Worm (Caenorhabditis elegans) whole organism, L4 larva: Measurements from ENCODE around the gene C55A6.6.

Source experiments
- F10B5.3 ChIP-seq: sonication (generic microtip); optimal IDR thresholded peaks from 2 replicates; lab custom pipeline; 2016; ENCODE audit warnings: mild to moderate bottlenecking, missing genetic modification characterization, missing compliant biosample characterization
- F26F4.8 ChIP-seq: fragments of 200-800 bp; sonication (Bioruptor generic); conservative IDR thresholded peaks from 2 replicates; pipeline ENCODE4 v1.3.6; 2022; ENCODE audit warnings: missing genetic modification characterization, missing compliant biosample characterization
- F37D6.2 ChIP-seq: sonication (generic microtip); optimal IDR thresholded peaks from 2 replicates; lab custom pipeline; 2016; ENCODE audit warnings: mild to moderate bottlenecking, missing genetic modification characterization, missing compliant biosample characterization
- R02D3.7 ChIP-seq: fragments of 150-350 bp; sonication (generic microtip); optimal IDR thresholded peaks from 3 replicates; lab custom pipeline; 2014; ENCODE audit warnings: missing biosample characterization, missing genetic modification characterization
- T20F7.1 ChIP-seq: fragments of 200-800 bp; sonication (Bioruptor generic); optimal IDR thresholded peaks from 2 replicates; lab custom pipeline; 2018; ENCODE audit warnings: mild to moderate bottlenecking, missing genetic modification characterization, missing compliant biosample characterization
- Y105C5A.15 ChIP-seq: fragments of 200-800 bp; sonication (Bioruptor generic); IDR thresholded peaks from 2 replicates; pipeline ENCODE4 v1.3.6; 2022; ENCODE audit warnings: missing genetic modification characterization, missing compliant biosample characterization
- Y48G9A.11 ChIP-seq: fragments of 200-800 bp; sonication (Bioruptor generic); IDR thresholded peaks from 2 replicates; pipeline ENCODE4 v1.3.6; 2022; ENCODE audit warnings: missing genetic modification reagents, missing genetic modification characterization, missing compliant biosample characterization
- Y75B8A.6 ChIP-seq: fragments of 200-800 bp; sonication (Bioruptor generic); IDR thresholded peaks from 2 replicates; pipeline ENCODE4 v1.3.6; 2022; ENCODE audit warnings: missing genetic modification reagents, missing genetic modification characterization, missing compliant biosample characterization
- arid-1 ChIP-seq: fragments of 200-800 bp; sonication (Bioruptor generic); conservative IDR thresholded peaks from 2 replicates; pipeline ENCODE4 v1.3.6; 2022; ENCODE audit warnings: missing genetic modification reagents, missing genetic modification characterization, missing compliant biosample characterization
- ceh-20 ChIP-seq: fragments of 200-800 bp; sonication (Bioruptor generic); IDR thresholded peaks from 2 replicates; pipeline ENCODE4 v1.3.6; 2022; ENCODE audit warnings: missing genetic modification reagents, missing genetic modification characterization, missing compliant biosample characterization
- ceh-32 ChIP-seq: sonication (generic microtip); optimal IDR thresholded peaks from 2 replicates; lab custom pipeline; 2016; ENCODE audit warnings: mild to moderate bottlenecking, missing genetic modification characterization, missing compliant biosample characterization; ENCODE audit not compliant: poor library complexity
- ceh-44 ChIP-seq: fragments of 200-800 bp; sonication (Bioruptor generic); IDR thresholded peaks from 2 replicates; pipeline ENCODE4 v1.3.6; 2022; ENCODE audit warnings: missing genetic modification reagents, missing genetic modification characterization, missing compliant biosample characterization
- ceh-82 ChIP-seq: sonication (generic microtip); optimal IDR thresholded peaks from 2 replicates; lab custom pipeline; 2017; ENCODE audit warnings: missing biosample characterization, missing genetic modification characterization
- cey-2 ChIP-seq: sonication (generic microtip); optimal IDR thresholded peaks from 3 replicates; lab custom pipeline; 2017; ENCODE audit warnings: missing genetic modification characterization, mild to moderate bottlenecking, missing compliant biosample characterization, antibody characterized with exemption, borderline replicate concordance; ENCODE audit not compliant: insufficient read depth
- daf-12 ChIP-seq: fragments of 150-350 bp; optimal IDR thresholded peaks from 2 replicates; lab custom pipeline; 2014; ENCODE audit warnings: missing biosample characterization, missing genetic modification reagents, missing genetic modification characterization
- daf-8 ChIP-seq: fragments of 200-800 bp; sonication (Bioruptor generic); IDR thresholded peaks from 2 replicates; pipeline ENCODE4 v1.3.6; 2022; ENCODE audit warnings: missing genetic modification characterization, missing compliant biosample characterization
- dmd-6 ChIP-seq: fragments of 200-800 bp; sonication (Bioruptor generic); IDR thresholded peaks from 2 replicates; pipeline ENCODE4 v1.3.6; 2022; ENCODE audit warnings: missing genetic modification reagents, missing genetic modification characterization, missing compliant biosample characterization
- dmd-9 ChIP-seq: fragments of 200-800 bp; sonication (Bioruptor generic); IDR thresholded peaks from 2 replicates; pipeline ENCODE4 v1.3.6; 2022; ENCODE audit warnings: missing genetic modification reagents, missing genetic modification characterization, missing compliant biosample characterization
- egl-43 ChIP-seq: fragments of 200-800 bp; sonication (Bioruptor generic); IDR thresholded peaks from 2 replicates; pipeline ENCODE4 v1.3.6; 2022; ENCODE audit warnings: missing genetic modification reagents, missing genetic modification characterization, missing compliant biosample characterization
- gei-8 ChIP-seq: fragments of 200-800 bp; sonication (Bioruptor generic); optimal IDR thresholded peaks from 2 replicates; lab custom pipeline; 2018; ENCODE audit warnings: mild to moderate bottlenecking, missing genetic modification characterization, missing compliant biosample characterization
- hlh-11 ChIP-seq: fragments of 200-800 bp; sonication (Bioruptor generic); optimal IDR thresholded peaks from 2 replicates; lab custom pipeline; 2018; ENCODE audit warnings: mild to moderate bottlenecking, missing genetic modification characterization, missing compliant biosample characterization
- hmg-1.1 ChIP-seq: fragments of 200-800 bp; sonication (Bioruptor generic); IDR thresholded peaks from 2 replicates; pipeline ENCODE4 v1.3.6; 2022; ENCODE audit warnings: missing genetic modification reagents, missing genetic modification characterization, missing compliant biosample characterization
- jun-1 ChIP-seq: fragments of 150-350 bp; optimal IDR thresholded peaks from 2 replicates; lab custom pipeline; 2014; ENCODE audit warnings: missing biosample characterization, missing genetic modification reagents, missing genetic modification characterization
- lin-13 ChIP-seq: fragments of 150-350 bp; optimal IDR thresholded peaks from 2 replicates; lab custom pipeline; 2014; ENCODE audit warnings: missing biosample characterization, missing genetic modification reagents, missing genetic modification characterization
- madf-9 ChIP-seq: fragments of 200-800 bp; sonication (Bioruptor generic); conservative IDR thresholded peaks from 2 replicates; pipeline ENCODE4 v1.3.6; 2022; ENCODE audit warnings: missing genetic modification reagents, missing genetic modification characterization, missing compliant biosample characterization
- mdl-1 ChIP-seq, 2 experiments: fragments of 150-350 bp in 1 of 2; sonication (generic microtip) in 1 of 2; optimal IDR thresholded peaks; 2 replicates each; lab custom pipeline; 2014 to 2017; ENCODE audit warnings: missing biosample characterization in 2 of 2, missing genetic modification characterization in 2 of 2
- mdt-29 ChIP-seq: fragments of 200-800 bp; sonication (Bioruptor generic); IDR thresholded peaks from 2 replicates; pipeline ENCODE4 v1.3.6; 2022; ENCODE audit warnings: missing genetic modification reagents, missing genetic modification characterization, missing compliant biosample characterization
- mxl-2 ChIP-seq: fragments of 200-800 bp; sonication (Bioruptor generic); conservative IDR thresholded peaks from 2 replicates; pipeline ENCODE4 v1.3.6; 2022; ENCODE audit warnings: missing genetic modification reagents, missing genetic modification characterization, missing compliant biosample characterization
- mxl-3 ChIP-seq: fragments of 200-800 bp; sonication (Bioruptor generic); optimal IDR thresholded peaks from 2 replicates; lab custom pipeline; 2018; ENCODE audit warnings: mild to moderate bottlenecking, missing genetic modification characterization, missing compliant biosample characterization
- nhr-10 ChIP-seq: fragments of 150-350 bp; optimal IDR thresholded peaks from 2 replicates; lab custom pipeline; 2014; ENCODE audit warnings: missing biosample characterization, missing genetic modification characterization
- nhr-102 ChIP-seq: sonication (generic microtip); optimal IDR thresholded peaks from 2 replicates; lab custom pipeline; 2016; ENCODE audit warnings: mild to moderate bottlenecking, missing genetic modification characterization, moderate library complexity, missing compliant biosample characterization
- nhr-111 ChIP-seq: fragments of 200-800 bp; sonication (Bioruptor generic); optimal IDR thresholded peaks from 2 replicates; lab custom pipeline; 2018; ENCODE audit warnings: mild to moderate bottlenecking, missing genetic modification characterization, missing compliant biosample characterization
- nhr-237 ChIP-seq: sonication (generic microtip); optimal IDR thresholded peaks from 2 replicates; lab custom pipeline; 2017; ENCODE audit warnings: missing biosample characterization, missing genetic modification characterization
- nhr-25 ChIP-seq: sonication (generic microtip); optimal IDR thresholded peaks from 2 replicates; lab custom pipeline; 2017; ENCODE audit warnings: missing genetic modification characterization, mild to moderate bottlenecking, missing compliant biosample characterization, antibody characterized with exemption, moderate library complexity, borderline replicate concordance; ENCODE audit not compliant: insufficient read depth
- nhr-28 ChIP-seq: fragments of 150-350 bp; optimal IDR thresholded peaks from 2 replicates; lab custom pipeline; 2014; ENCODE audit warnings: missing biosample characterization, missing genetic modification characterization
- nhr-41 ChIP-seq: fragments of 200-800 bp; sonication (Bioruptor generic); IDR thresholded peaks from 2 replicates; pipeline ENCODE4 v1.3.6; 2022; ENCODE audit warnings: missing genetic modification reagents, missing genetic modification characterization, missing compliant biosample characterization
- nhr-48 ChIP-seq: sonication (generic microtip); optimal IDR thresholded peaks from 2 replicates; lab custom pipeline; 2016; ENCODE audit warnings: mild to moderate bottlenecking, missing genetic modification characterization, missing compliant biosample characterization
- nhr-6 ChIP-seq: fragments of 150-350 bp; optimal IDR thresholded peaks from 2 replicates; lab custom pipeline; 2014; ENCODE audit warnings: missing biosample characterization, missing genetic modification characterization
- pha-4 ChIP-seq, 2 experiments: fragments of 150-350 bp in 1 of 2; fragments of 200-800 bp in 1 of 2; sonication (Bioruptor generic) in 1 of 2; IDR thresholded peaks in 1 of 2; optimal IDR thresholded peaks in 1 of 2; 2 replicates each; pipeline versions ENCODE4 v1.3.6 to Lab custom; 2014 to 2022; ENCODE audit warnings: missing genetic modification characterization in 2 of 2, missing genetic modification reagents in 2 of 2, missing biosample characterization in 1 of 2, missing compliant biosample characterization in 1 of 2
- php-3 ChIP-seq: fragments of 200-800 bp; sonication (Bioruptor generic); IDR thresholded peaks from 2 replicates; pipeline ENCODE4 v1.3.6; 2022; ENCODE audit warnings: missing genetic modification reagents, missing genetic modification characterization, missing compliant biosample characterization
- pqm-1 ChIP-seq: sonication (generic microtip); optimal IDR thresholded peaks from 2 replicates; lab custom pipeline; 2017; ENCODE audit warnings: missing biosample characterization, missing genetic modification characterization
- spr-1 ChIP-seq: sonication (generic microtip); optimal IDR thresholded peaks from 2 replicates; lab custom pipeline; 2016; ENCODE audit warnings: mild to moderate bottlenecking, missing genetic modification characterization, missing compliant biosample characterization
- tra-1 ChIP-seq: fragments of 200-800 bp; sonication (Bioruptor generic); IDR thresholded peaks from 2 replicates; pipeline ENCODE4 v1.3.6; 2022; ENCODE audit warnings: missing genetic modification reagents, missing genetic modification characterization, missing compliant biosample characterization
- unc-62 ChIP-seq, 3 experiments: fragments of 150-350 bp in 1 of 3; sonication (generic microtip); optimal IDR thresholded peaks in 2 of 3; peaks in 1 of 3; 1 replicate in 1 of 3; 2 replicates in 2 of 3; lab custom pipeline; 2014 to 2017; ENCODE audit warnings: missing biosample characterization in 3 of 3, missing genetic modification characterization in 3 of 3, missing genetic modification reagents in 3 of 3, missing genotype in 1 of 3
- zfp-2 ChIP-seq: sonication (generic microtip); optimal IDR thresholded peaks from 2 replicates; lab custom pipeline; 2016; ENCODE audit warnings: mild to moderate bottlenecking, missing genetic modification characterization, missing compliant biosample characterization
- zip-11 ChIP-seq: fragments of 200-800 bp; sonication (Bioruptor generic); IDR thresholded peaks from 2 replicates; pipeline ENCODE4 v1.3.6; 2022; ENCODE audit warnings: missing genetic modification characterization, missing compliant biosample characterization
- ztf-11 ChIP-seq: fragments of 150-350 bp; optimal IDR thresholded peaks from 2 replicates; lab custom pipeline; 2014; ENCODE audit warnings: missing biosample characterization, missing genetic modification characterization

C55A6.6 gene

ce11 chrV:11472209-11472608 lies 42.3 kb downstream of the C55A6.6 start, which contains the start of the genes nas-20 and nas-21:
Gene nas-20 (minus strand): TSS chrV:11472309.
Gene nas-21 (plus strand): TSS chrV:11472564.
- no peak for TF ChIP-seq F10B5.3 (tag; lab: Kevin White, UChicago)
- TF ChIP-seq mdt-29 = no peak
- no peak for TF ChIP-seq daf-12 (tag; lab: Kevin White, UChicago)
- TF ChIP-seq, all 104 proteins: peak for 0

ce11 chrV:11470210-11470713 lies 44.3 kb downstream of the C55A6.6 start, which contains the start of gene aat-6:
Gene aat-6 (minus strand): TSS chrV:11470663.
- TF ChIP-seq Y75B8A.6 (GFP tag; lab: Robert Waterston, UW) (no peak), R02D3.7 (tag; lab: Kevin White, UChicago) (no peak), egl-43 (GFP tag; lab: Robert Waterston, UW) (no peak), T20F7.1 (GFP tag; lab: Kevin White, UChicago) (no peak), nhr-102 (tag; lab: Kevin White, UChicago) (no peak), ceh-82 (tag; lab: Kevin White, UChicago) (no peak), nhr-28 (tag; lab: Kevin White, UChicago) (peak; percentile 75), nhr-237 (tag; lab: Kevin White, UChicago) (no peak), php-3 (GFP tag; lab: Robert Waterston, UW) (peak; percentile 98), mdl-1 (tag; optimal IDR thresholded peaks at IDR 0.05; lab: Kevin White, UChicago) (peak in 1 of 2 experiments; percentile 45), pqm-1 (tag; lab: Kevin White, UChicago) (peak; percentile 86), ceh-44 (GFP tag; lab: Robert Waterston, UW) (no peak), ceh-20 (GFP tag; lab: Robert Waterston, UW) (no peak), F10B5.3 (tag; lab: Kevin White, UChicago) (no peak), daf-8 (GFP tag; lab: Robert Waterston, UW) (no peak), spr-1 (tag; lab: Kevin White, UChicago) (no peak), pha-4 (GFP tag; IDR thresholded peaks at IDR 0.05; lab: Robert Waterston, UW) (no peak), pha-4 (tag; optimal IDR thresholded peaks at IDR 0.05; lab: Kevin White, UChicago) (no peak), gei-8 (GFP tag; lab: Kevin White, UChicago) (no peak), dmd-6 (peak; percentile 94), zip-11 (no peak), tra-1 (GFP tag; lab: Robert Waterston, UW) (peak; percentile 82; the same call in 1 of the 2 replicates), zfp-2 (tag; lab: Kevin White, UChicago) (no peak), F26F4.8 (GFP tag; lab: Robert Waterston, UW) (no peak), nhr-6 (tag; lab: Kevin White, UChicago) (no peak), arid-1 (GFP tag; lab: Robert Waterston, UW) (no peak), hlh-11 (tag; lab: Kevin White, UChicago) (peak; percentile 84), F37D6.2 (no peak), hmg-1.1 (GFP tag; lab: Robert Waterston, UW) (no peak), nhr-111 (no peak), cey-2 (no peak), unc-62 (GFP tag; optimal IDR thresholded peaks at IDR 0.05 in 1 of 2; lab: Kevin White, UChicago) (no peak), unc-62 (tag; optimal IDR thresholded peaks at IDR 0.05; lab: Kevin White, UChicago) (no peak), nhr-25 (tag; lab: Kevin White, UChicago) (no peak), dmd-9 (GFP tag; lab: Robert Waterston, UW) (no peak), ceh-32 (tag; lab: Kevin White, UChicago) (no peak), mxl-3 (GFP tag; lab: Kevin White, UChicago) (peak; percentile 72), jun-1 (tag; lab: Kevin White, UChicago) (no peak), nhr-10 (no peak), lin-13 (GFP tag; lab: Kevin White, UChicago) (no peak), mxl-2 (GFP tag; lab: Robert Waterston, UW) (no peak), Y48G9A.11 (GFP tag; lab: Robert Waterston, UW) (no peak), madf-9 (no peak), Y105C5A.15 (GFP tag; lab: Robert Waterston, UW) (no peak), nhr-48 (peak; percentile 28), nhr-41 (GFP tag; lab: Robert Waterston, UW) (0 out of 2 replicates have a peak, but pooled peaks have one; percentile 32), ztf-11 (tag; lab: Kevin White, UChicago) (no peak)
